Worm (Caenorhabditis elegans) whole organism, mixed stage, embryonic: ENCODE measurements around the gene nas-38.

ENCODE experiments used
- ceh-83 ChIP-seq: fragments of 200-800 bp; sonication (Bioruptor generic); optimal IDR thresholded peaks from 2 replicates; lab custom pipeline; 2018; ENCODE audit warnings: mild to moderate bottlenecking, missing genetic modification characterization, missing compliant biosample characterization
- mab-5 ChIP-seq: fragments of 150-350 bp; optimal IDR thresholded peaks from 2 replicates; lab custom pipeline; 2014; ENCODE audit warnings: missing biosample characterization, missing genetic modification characterization
- nhr-12 ChIP-seq: fragments of 150-350 bp; optimal IDR thresholded peaks from 2 replicates; lab custom pipeline; 2014; ENCODE audit warnings: missing biosample characterization, missing genetic modification characterization
- nhr-237 ChIP-seq: fragments of 150-350 bp; optimal IDR thresholded peaks from 2 replicates; lab custom pipeline; 2014; ENCODE audit warnings: missing biosample characterization, missing genetic modification characterization
- nhr-28 ChIP-seq: fragments of 150-350 bp; optimal IDR thresholded peaks from 2 replicates; lab custom pipeline; 2014; ENCODE audit warnings: missing biosample characterization, missing genetic modification characterization
- nhr-76 ChIP-seq: sonication (generic microtip); optimal IDR thresholded peaks from 2 replicates; lab custom pipeline; 2017; ENCODE audit warnings: missing biosample characterization, missing genetic modification characterization
- pha-4 ChIP-seq: fragments of 150-350 bp; optimal IDR thresholded peaks from 2 replicates; lab custom pipeline; 2018; ENCODE audit warnings: missing biosample characterization, missing genetic modification reagents, missing genetic modification characterization
- snpc-4 ChIP-seq: fragments of 150-350 bp; optimal IDR thresholded peaks from 2 replicates; lab custom pipeline; 2014; ENCODE audit warnings: missing biosample characterization, missing genetic modification characterization
- unc-62 ChIP-seq: fragments of 150-350 bp; optimal IDR thresholded peaks from 2 replicates; lab custom pipeline; 2014; ENCODE audit warnings: missing biosample characterization, missing genetic modification reagents, missing genetic modification characterization

- TF ChIP-seq nhr-28 (no peak), snpc-4 (tag; lab: Kevin White, UChicago) (no peak), nhr-237 (tag; lab: Kevin White, UChicago) (no peak), mab-5 (tag; lab: Kevin White, UChicago) (no peak), nhr-12 (tag; lab: Kevin White, UChicago) (no peak), nhr-76 (no peak), ceh-83 (GFP tag; lab: Kevin White, UChicago) (no peak), unc-62 (no peak), pha-4 (tag; lab: Kevin White, UChicago) (no peak)
Observed at ce11 chrX:575084-575483, 17.1 kb downstream of the nas-38 start.
